Worm (Caenorhabditis elegans) whole organism, midembryonic: ENCODE results near the gene Y44A6D.6.

Source experiments
- T22C8.4 ChIP-seq: fragments of 200-800 bp; sonication (Bioruptor generic); IDR thresholded peaks from 2 replicates; pipeline ENCODE4 v1.3.6; 2022; ENCODE audit warnings: missing genetic modification characterization, missing compliant biosample characterization
- flt-1 ChIP-seq: fragments of 200-800 bp; sonication (Bioruptor generic); IDR thresholded peaks from 2 replicates; pipeline ENCODE4 v1.3.6; 2022; ENCODE audit warnings: missing genetic modification characterization, missing compliant biosample characterization
- klf-2 ChIP-seq: fragments of 200-800 bp; sonication (Bioruptor generic); conservative IDR thresholded peaks from 2 replicates; pipeline ENCODE4 v1.3.6; 2022; ENCODE audit warnings: missing genetic modification reagents, missing genetic modification characterization, missing compliant biosample characterization
- ref-1 ChIP-seq: fragments of 200-800 bp; sonication (Bioruptor generic); conservative IDR thresholded peaks from 2 replicates; pipeline ENCODE4 v1.3.6; 2022; ENCODE audit warnings: missing genetic modification reagents, missing genetic modification characterization, missing compliant biosample characterization
- tab-1 ChIP-seq: fragments of 200-800 bp; sonication (Bioruptor generic); IDR thresholded peaks from 2 replicates; pipeline ENCODE4 v1.3.6; 2022; ENCODE audit warnings: missing genetic modification characterization, missing compliant biosample characterization

ce11 chrV:20770061-20770460 lies 37.1 kb upstream of the Y44A6D.6 start, which contains the start of gene elp-1:
- TF ChIP-seq ref-1 (no peak), tab-1 (no peak), klf-2 (no peak), flt-1 (GFP tag; lab: Robert Waterston, UW) (no peak), T22C8.4 (GFP tag; lab: Robert Waterston, UW) (no peak)
